Worm (Caenorhabditis elegans): Measurements from ENCODE around the gene tni-1.

DNA sequence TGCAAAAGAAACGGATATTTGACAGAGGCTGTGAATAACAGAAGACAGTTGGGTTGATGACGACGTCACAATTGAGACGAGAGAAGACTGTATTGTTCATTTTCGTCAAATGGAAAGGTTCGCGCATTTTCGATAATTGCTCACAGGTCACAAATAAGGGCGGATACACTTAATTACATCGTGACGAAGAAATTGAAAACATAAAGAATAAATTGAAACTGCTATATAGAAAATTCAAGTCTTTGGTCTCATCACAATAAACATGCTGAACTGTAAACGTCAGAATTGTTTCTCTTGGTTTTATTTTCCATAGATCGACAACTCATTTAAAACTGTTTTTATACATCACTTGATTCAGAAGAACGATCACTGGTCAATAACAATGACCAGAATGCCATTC, 50.4 kb downstream of the tni-1 start, which contains the start of gene ZK455.5:
- TF ChIP-seq ztf-11 (tag; optimal IDR thresholded peaks at IDR 0.05), result no peak
- TF ChIP-seq ztf-4 (tag; optimal IDR thresholded peaks at IDR 0.05), result no peak
- no peak for TF ChIP-seq pha-4 (tag; optimal IDR thresholded peaks at IDR 0.05)
- TF ChIP-seq fkh-10 (GFP tag; optimal IDR thresholded peaks at IDR 0.05), result no peak
- no peak for TF ChIP-seq egl-27 (tag; optimal IDR thresholded peaks at IDR 0.05)
- TF ChIP-seq unc-62 (GFP tag; optimal IDR thresholded peaks at IDR 0.05), result no peak
- TF ChIP-seq ceh-9 (tag; optimal IDR thresholded peaks at IDR 0.05), result no peak
- no peak for TF ChIP-seq mdl-1 (tag; optimal IDR thresholded peaks at IDR 0.05)
- no peak for TF ChIP-seq ceh-82 (tag; optimal IDR thresholded peaks at IDR 0.05)
- no peak for TF ChIP-seq snpc-4 (tag; optimal IDR thresholded peaks at IDR 0.05)
- no peak for TF ChIP-seq nfya-1 (tag; optimal IDR thresholded peaks at IDR 0.05; ENCODE audit: insufficient read depth)

Data from whole organism, L3 larva.